Worm (Caenorhabditis elegans): Measurements from ENCODE around the gene D1005.6.

DNA sequence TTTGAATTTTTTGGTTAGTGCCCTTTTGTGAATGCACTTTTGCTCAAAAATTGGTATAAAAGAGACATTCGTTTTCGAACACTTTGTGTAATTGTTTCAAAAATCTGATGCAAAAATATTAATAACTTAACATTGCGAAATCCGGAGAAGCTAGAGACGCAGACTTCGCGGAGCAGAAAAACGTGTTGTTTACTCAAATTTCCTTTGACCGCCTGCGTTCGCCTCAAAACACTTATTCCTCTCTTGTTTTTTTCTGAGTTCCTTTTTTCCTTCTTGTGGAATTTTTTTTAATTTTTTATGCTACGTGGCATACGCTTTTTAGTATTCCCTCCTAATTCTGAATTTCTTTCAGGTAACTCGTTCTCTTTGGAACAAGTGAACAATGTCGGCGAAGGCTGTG, 14.6 kb upstream of the D1005.6 start, which contains the start of gene acly-1:
- TF ChIP-seq ztf-18 (tag; optimal IDR thresholded peaks at IDR 0.05) (no peak), attf-6 (GFP tag; IDR thresholded peaks at IDR 0.05) (no peak), nhr-179 (tag; optimal IDR thresholded peaks at IDR 0.05) (no peak)
